Fruit fly (Drosophila melanogaster) whole organism, embryonic: Measurements from ENCODE around the gene Irbp.

Source experiments
- Atf3 ChIP-seq: fragments of 200-800 bp; sonication (Bioruptor generic); optimal IDR thresholded peaks from 3 replicates; lab custom pipeline; 2016; ENCODE audit warnings: missing biosample characterization, missing genetic modification characterization
- Atf6 ChIP-seq: fragments of 200-800 bp; sonication (Bioruptor generic); IDR thresholded peaks from 2 replicates; pipeline ENCODE4 v1.3.6; 2022; ENCODE audit warnings: missing biosample characterization, missing genetic modification characterization
- BtbVII ChIP-seq: fragments of 200-800 bp; sonication (Bioruptor generic); optimal IDR thresholded peaks from 3 replicates; lab custom pipeline; 2017; ENCODE audit warnings: missing biosample characterization, mild to moderate bottlenecking, missing genetic modification characterization
- CG10209 ChIP-seq: fragments of 200-800 bp; sonication (Bioruptor generic); optimal IDR thresholded peaks from 3 replicates; lab custom pipeline; 2017; ENCODE audit warnings: missing biosample characterization, mild to moderate bottlenecking, missing genetic modification characterization, missing genetic modification reagents
- CG11456 ChIP-seq: fragments of 200-800 bp; sonication (Bioruptor generic); IDR thresholded peaks from 3 replicates; pipeline ENCODE4 v1.3.6; 2022; ENCODE audit warnings: missing biosample characterization, missing genetic modification characterization
- CG12769 ChIP-seq: fragments of 200-800 bp; sonication (Bioruptor generic); optimal IDR thresholded peaks from 2 replicates; lab custom pipeline; 2019; ENCODE audit warnings: missing biosample characterization, mild to moderate bottlenecking, missing genetic modification characterization, moderate library complexity
- CG12942 ChIP-seq: fragments of 200-800 bp; sonication (Bioruptor generic); optimal IDR thresholded peaks from 3 replicates; lab custom pipeline; 2016; ENCODE audit warnings: missing biosample characterization, missing genetic modification characterization
- CG15696 ChIP-seq: fragments of 200-800 bp; sonication (Bioruptor generic); optimal IDR thresholded peaks from 2 replicates; lab custom pipeline; 2019; ENCODE audit warnings: missing biosample characterization, mild to moderate bottlenecking, missing genetic modification characterization, moderate library complexity
- CG30020 ChIP-seq: fragments of 200-800 bp; optimal IDR thresholded peaks from 2 replicates; lab custom pipeline; 2019; ENCODE audit warnings: missing biosample characterization, mild to moderate bottlenecking, missing genetic modification characterization, moderate library complexity
- CG3163 ChIP-seq: fragments of 200-800 bp; sonication (Bioruptor generic); optimal IDR thresholded peaks from 3 replicates; lab custom pipeline; 2016; ENCODE audit warnings: missing biosample characterization, missing genetic modification characterization
- CG3281 ChIP-seq: fragments of 200-800 bp; sonication (Bioruptor generic); optimal IDR thresholded peaks from 3 replicates; lab custom pipeline; 2017; ENCODE audit warnings: missing biosample characterization, mild to moderate bottlenecking, missing genetic modification characterization
- CG4404 ChIP-seq: fragments of 200-800 bp; sonication (Bioruptor generic); IDR thresholded peaks from 2 replicates; pipeline ENCODE4 v1.3.6; 2022; ENCODE audit warnings: missing biosample characterization, missing genetic modification characterization
- CG5953 ChIP-seq: fragments of 200-800 bp; sonication (Bioruptor generic); IDR thresholded peaks from 2 replicates; pipeline ENCODE4 v1.3.6; 2022; ENCODE audit warnings: missing biosample characterization, missing genetic modification characterization
- CG6272 ChIP-seq: fragments of 200-800 bp; sonication (Bioruptor generic); IDR thresholded peaks from 2 replicates; pipeline ENCODE4 v1.3.6; 2022; ENCODE audit warnings: missing biosample characterization, missing genetic modification characterization
- CG6765 ChIP-seq: fragments of 200-800 bp; sonication (Bioruptor generic); optimal IDR thresholded peaks from 3 replicates; lab custom pipeline; 2017; ENCODE audit warnings: missing biosample characterization, mild to moderate bottlenecking, missing genetic modification characterization
- CG7928 ChIP-seq: fragments of 200-800 bp; sonication (Bioruptor generic); optimal IDR thresholded peaks from 2 replicates; lab custom pipeline; 2017; ENCODE audit warnings: missing biosample characterization, mild to moderate bottlenecking, missing genetic modification characterization
- CG8281 ChIP-seq: fragments of 200-800 bp; sonication (Bioruptor generic); optimal IDR thresholded peaks from 2 replicates; lab custom pipeline; 2018; ENCODE audit warnings: missing biosample characterization, mild to moderate bottlenecking, missing genetic modification characterization, moderate library complexity
- CG9437 ChIP-seq: fragments of 200-800 bp; sonication (Bioruptor generic); optimal IDR thresholded peaks from 2 replicates; lab custom pipeline; 2018; ENCODE audit warnings: missing biosample characterization, mild to moderate bottlenecking, missing genetic modification characterization
- Chrac-16 ChIP-seq: fragments of 200-800 bp; sonication (Bioruptor generic); optimal IDR thresholded peaks from 3 replicates; lab custom pipeline; 2016; ENCODE audit warnings: missing biosample characterization, missing genetic modification characterization
- CkIIα-i1 ChIP-seq: fragments of 200-800 bp; sonication (Bioruptor generic); IDR thresholded peaks from 2 replicates; pipeline ENCODE4 v1.3.6; 2022; ENCODE audit warnings: missing biosample characterization, missing genetic modification characterization
- Dp ChIP-seq: fragments of 200-800 bp; sonication (Bioruptor generic); optimal IDR thresholded peaks from 2 replicates; lab custom pipeline; 2018; ENCODE audit warnings: missing biosample characterization, mild to moderate bottlenecking, missing genetic modification characterization, moderate library complexity
- HHEX ChIP-seq: fragments of 200-800 bp; sonication (Bioruptor generic); optimal IDR thresholded peaks from 3 replicates; lab custom pipeline; 2017; ENCODE audit warnings: missing biosample characterization, mild to moderate bottlenecking, missing genetic modification characterization, missing genetic modification reagents
- HLH3B ChIP-seq: fragments of 200-800 bp; sonication (Bioruptor generic); IDR thresholded peaks from 2 replicates; pipeline ENCODE4 v1.3.6; 2022; ENCODE audit warnings: missing biosample characterization, missing genetic modification characterization
- HmgZ ChIP-seq: fragments of 200-800 bp; sonication (Bioruptor generic); optimal IDR thresholded peaks from 2 replicates; lab custom pipeline; 2018; ENCODE audit warnings: missing biosample characterization, mild to moderate bottlenecking, missing genetic modification characterization
- NC2β ChIP-seq: fragments of 200-800 bp; sonication (Bioruptor generic); optimal IDR thresholded peaks from 2 replicates; lab custom pipeline; 2016; ENCODE audit warnings: missing biosample characterization, missing genetic modification characterization
- NFAT ChIP-seq: fragments of 200-800 bp; sonication (Bioruptor generic); IDR thresholded peaks from 2 replicates; pipeline ENCODE4 v1.3.6; 2022; ENCODE audit warnings: missing biosample characterization, missing genetic modification characterization
- Nf-YA ChIP-seq: fragments of 200-800 bp; sonication (Bioruptor generic); IDR thresholded peaks from 2 replicates; pipeline ENCODE4 v1.3.6; 2022; ENCODE audit warnings: missing biosample characterization, missing genetic modification characterization
- Nf-YB ChIP-seq: fragments of 200-800 bp; sonication (Bioruptor generic); optimal IDR thresholded peaks from 3 replicates; lab custom pipeline; 2019; ENCODE audit warnings: missing biosample characterization, mild to moderate bottlenecking, missing genetic modification characterization, moderate library complexity
- Sry-δ ChIP-seq: fragments of 200-800 bp; sonication (Bioruptor generic); optimal IDR thresholded peaks from 2 replicates; lab custom pipeline; 2016; ENCODE audit warnings: missing biosample characterization, missing genetic modification characterization
- Ssrp ChIP-seq: fragments of 200-800 bp; sonication (Bioruptor generic); optimal IDR thresholded peaks from 2 replicates; lab custom pipeline; 2018; ENCODE audit warnings: missing biosample characterization, mild to moderate bottlenecking, missing genetic modification characterization, moderate library complexity
- Xbp1 ChIP-seq: fragments of 200-800 bp; sonication (Bioruptor generic); optimal IDR thresholded peaks from 3 replicates; lab custom pipeline; 2016; ENCODE audit warnings: missing biosample characterization, mild to moderate bottlenecking, missing genetic modification characterization
- chif ChIP-seq, 2 experiments: fragments of 200-800 bp; sonication (Bioruptor generic); optimal IDR thresholded peaks; 3 replicates each; lab custom pipeline; 2016; ENCODE audit warnings: missing biosample characterization in 2 of 2, missing genetic modification characterization in 2 of 2
- ci ChIP-seq: fragments of 200-800 bp; sonication (Bioruptor generic); IDR thresholded peaks from 3 replicates; pipeline ENCODE4 v1.3.6; 2022; ENCODE audit warnings: missing biosample characterization, missing genetic modification characterization
- esg ChIP-seq: fragments of 200-800 bp; sonication (Bioruptor generic); conservative IDR thresholded peaks from 2 replicates; pipeline ENCODE4 v1.3.6; 2022; ENCODE audit warnings: missing biosample characterization, missing genetic modification characterization
- gce ChIP-seq: fragments of 200-800 bp; sonication (Bioruptor generic); IDR thresholded peaks from 3 replicates; pipeline ENCODE4 v1.3.6; 2022; ENCODE audit warnings: missing biosample characterization, missing genetic modification characterization
- ham ChIP-seq: fragments of 200-800 bp; sonication (Bioruptor generic); IDR thresholded peaks from 2 replicates; pipeline ENCODE4 v1.3.6; 2022; ENCODE audit warnings: missing biosample characterization, missing genetic modification characterization
- insv ChIP-seq, 2 experiments: fragments of 200-800 bp; sonication (Bioruptor generic); optimal IDR thresholded peaks; 3 replicates each; lab custom pipeline; 2016 to 2018; ENCODE audit warnings: missing biosample characterization in 2 of 2, missing genetic modification characterization in 2 of 2
- ken ChIP-seq: fragments of 200-800 bp; sonication (Bioruptor generic); IDR thresholded peaks from 3 replicates; pipeline ENCODE4 v1.3.6; 2022; ENCODE audit warnings: missing biosample characterization, missing genetic modification characterization
- lilli ChIP-seq: fragments of 200-800 bp; sonication (Bioruptor generic); optimal IDR thresholded peaks from 3 replicates; lab custom pipeline; 2016; ENCODE audit warnings: missing biosample characterization, missing genetic modification characterization
- nom ChIP-seq: fragments of 200-800 bp; sonication (Bioruptor generic); optimal IDR thresholded peaks from 2 replicates; lab custom pipeline; 2017; ENCODE audit warnings: missing biosample characterization, missing genetic modification characterization, mild to moderate bottlenecking, moderate library complexity, missing genetic modification reagents
- repo ChIP-seq: fragments of 200-800 bp; sonication (Bioruptor generic); optimal IDR thresholded peaks from 2 replicates; lab custom pipeline; 2016; ENCODE audit warnings: missing biosample characterization, missing genetic modification characterization
- row ChIP-seq: fragments of 200-800 bp; sonication (Bioruptor generic); IDR thresholded peaks from 3 replicates; pipeline ENCODE4 v1.3.6; 2022; ENCODE audit warnings: missing biosample characterization, missing genetic modification characterization
- schlank ChIP-seq: fragments of 200-800 bp; sonication (Bioruptor generic); optimal IDR thresholded peaks from 2 replicates; lab custom pipeline; 2018; ENCODE audit warnings: missing biosample characterization, mild to moderate bottlenecking, missing genetic modification characterization
- scrt ChIP-seq: fragments of 200-800 bp; sonication (Bioruptor generic); optimal IDR thresholded peaks from 2 replicates; lab custom pipeline; 2018; ENCODE audit warnings: missing biosample characterization, mild to moderate bottlenecking, missing genetic modification characterization, moderate library complexity
- shn ChIP-seq: fragments of 200-800 bp; sonication (Bioruptor generic); optimal IDR thresholded peaks from 3 replicates; lab custom pipeline; 2016; ENCODE audit warnings: missing biosample characterization, missing genetic modification characterization
- slp2 ChIP-seq: fragments of 200-800 bp; sonication (Bioruptor generic); optimal IDR thresholded peaks from 2 replicates; lab custom pipeline; 2016; ENCODE audit warnings: missing biosample characterization, missing genetic modification characterization
- so ChIP-seq: fragments of 200-800 bp; sonication (Bioruptor generic); IDR thresholded peaks from 3 replicates; pipeline ENCODE4 v1.3.6; 2022; ENCODE audit warnings: missing biosample characterization, missing genetic modification characterization
- tap ChIP-seq: fragments of 200-800 bp; optimal IDR thresholded peaks from 3 replicates; lab custom pipeline; 2019; ENCODE audit warnings: missing biosample characterization, mild to moderate bottlenecking, missing genetic modification characterization, moderate library complexity
- zfh1 ChIP-seq: fragments of 200-800 bp; sonication (Bioruptor generic); IDR thresholded peaks from 3 replicates; pipeline ENCODE4 v1.3.6; 2022; ENCODE audit warnings: missing biosample characterization, missing genetic modification characterization

Irbp gene

dm6 chr3R:11458022-11458850 lies 48.4 kb downstream of the Irbp start:
- TF ChIP-seq Nf-YB (GFP tag; lab: Kevin White, UChicago) = no peak
- peak; percentile 5 for TF ChIP-seq CG15696 (tag; lab: Kevin White, UChicago)
- no peak for TF ChIP-seq CkIIα-i1 (GFP tag; lab: Robert Waterston, UW)
- peak; percentile 68 for TF ChIP-seq Xbp1
- TF ChIP-seq Atf3 (GFP tag; lab: Kevin White, UChicago) = peak; percentile 22
- peak; percentile 6 for TF ChIP-seq Chrac-16
- peak; percentile 37 for TF ChIP-seq CG9437 (GFP tag; lab: Kevin White, UChicago)
- TF ChIP-seq lilli (GFP tag; lab: Kevin White, UChicago) = peak; percentile 62
- peak; percentile 44 for TF ChIP-seq Ssrp (tag; lab: Kevin White, UChicago)
- peak; percentile 43 for TF ChIP-seq schlank
- peak; percentile 73 for TF ChIP-seq CG3281
- peak; percentile 20 to 63 for TF ChIP-seq chif (GFP tag; optimal IDR thresholded peaks at IDR 0.05; lab: Kevin White, UChicago)
- peak; percentile 70 for TF ChIP-seq HHEX (GFP tag; lab: Kevin White, UChicago)
- peak; percentile 59; the same call in 1 of the 2 replicates for TF ChIP-seq CG5953 (GFP tag; lab: Robert Waterston, UW)
- peak; percentile 46; the same call in 1 of the 2 replicates for TF ChIP-seq CG4404 (GFP tag; lab: Robert Waterston, UW)
- TF ChIP-seq Atf6 (GFP tag; lab: Robert Waterston, UW) = peak; percentile 87
- TF ChIP-seq HmgZ (tag; lab: Kevin White, UChicago) = peak; percentile 49
- peak; percentile 72 for TF ChIP-seq HLH3B (GFP tag; lab: Robert Waterston, UW)
- peak; percentile 43; the same call in 1 of the 3 replicates for TF ChIP-seq ken
- peak; percentile 70; the same call in 1 of the 2 replicates for TF ChIP-seq Nf-YA (GFP tag; lab: Robert Waterston, UW)
- peak; percentile 92 for TF ChIP-seq CG12769 (tag; lab: Kevin White, UChicago)
- peak; percentile 25 for TF ChIP-seq Sry-δ (GFP tag; lab: Kevin White, UChicago)
- TF ChIP-seq CG3163 (GFP tag; lab: Kevin White, UChicago) = peak; percentile 32
- TF ChIP-seq CG10209 (GFP tag; lab: Kevin White, UChicago) = peak; percentile 64
- peak; percentile 17 for TF ChIP-seq slp2 (GFP tag; lab: Kevin White, UChicago)
- TF ChIP-seq ham (GFP tag; lab: Robert Waterston, UW) = peak; percentile 69; the same call in 1 of the 2 replicates
- TF ChIP-seq row (GFP tag; lab: Robert Waterston, UW) = peak; percentile 90
- peak; percentile 77; the same call in 2 of the 3 replicates for TF ChIP-seq so (GFP tag; lab: Robert Waterston, UW)
- TF ChIP-seq insv (GFP tag; optimal IDR thresholded peaks at IDR 0.05; lab: Kevin White, UChicago) = no peak
- peak; percentile 29 for TF ChIP-seq CG12942
- peak; percentile 64; the same call in 1 of the 3 replicates for TF ChIP-seq zfh1 (GFP tag; lab: Robert Waterston, UW)
- no peak for TF ChIP-seq Dp
- peak; percentile 78 for TF ChIP-seq esg
- peak; percentile 39 for TF ChIP-seq scrt (GFP tag; lab: Kevin White, UChicago)
- TF ChIP-seq nom = no peak
- TF ChIP-seq CG6272 (GFP tag; lab: Robert Waterston, UW) = peak; percentile 63
- TF ChIP-seq CG11456 (GFP tag; lab: Robert Waterston, UW) = peak; percentile 89
- TF ChIP-seq NC2β = peak; percentile 34
- peak; percentile 45 for TF ChIP-seq tap (tag; lab: Kevin White, UChicago)
- peak; percentile 51 for TF ChIP-seq shn (GFP tag; lab: Kevin White, UChicago)
- TF ChIP-seq CG7928 (GFP tag; lab: Kevin White, UChicago) = peak; percentile 29
- no peak for TF ChIP-seq CG6765 (GFP tag; lab: Kevin White, UChicago)
- no peak; the same call in 2 of the 3 replicates for TF ChIP-seq gce (GFP tag; lab: Robert Waterston, UW)
- TF ChIP-seq repo (GFP tag; lab: Kevin White, UChicago) = peak; percentile 36
- peak; percentile 59 for TF ChIP-seq BtbVII (GFP tag; lab: Kevin White, UChicago)
- peak; percentile 76; the same call in 2 of the 3 replicates for TF ChIP-seq ci (GFP tag; lab: Robert Waterston, UW)
- TF ChIP-seq CG8281 = peak; percentile 22
- TF ChIP-seq CG30020 (tag; lab: Kevin White, UChicago) = no peak
- TF ChIP-seq NFAT = peak; percentile 71
